Worm (Caenorhabditis elegans) whole organism, early embryonic: ENCODE results near the gene rund-1.

Experiments used
- B0310.2 ChIP-seq: sonication (generic microtip); optimal IDR thresholded peaks from 2 replicates; lab custom pipeline; 2016; ENCODE audit warnings: mild to moderate bottlenecking, missing genetic modification characterization, missing compliant biosample characterization
- F13C5.2 ChIP-seq: sonication (generic microtip); optimal IDR thresholded peaks from 2 replicates; lab custom pipeline; 2017; ENCODE audit warnings: mild to moderate bottlenecking, missing genetic modification characterization, inconsistent platforms, missing compliant biosample characterization
- aly-1 ChIP-seq: sonication (generic microtip); optimal IDR thresholded peaks from 2 replicates; lab custom pipeline; 2016; ENCODE audit warnings: missing genetic modification characterization, missing compliant biosample characterization
- ama-1 ChIP-seq: fragments of 150-350 bp; optimal IDR thresholded peaks from 2 replicates; lab custom pipeline; 2014
- ceh-13 ChIP-seq: fragments of 200-800 bp; sonication (Bioruptor generic); optimal IDR thresholded peaks from 2 replicates; lab custom pipeline; 2018; ENCODE audit warnings: mild to moderate bottlenecking, missing genetic modification characterization, missing compliant biosample characterization
- ceh-36 ChIP-seq: sonication (generic microtip); optimal IDR thresholded peaks from 2 replicates; lab custom pipeline; 2016; ENCODE audit warnings: missing genetic modification characterization, inconsistent platforms, missing compliant biosample characterization
- ets-7 ChIP-seq: sonication (generic microtip); optimal IDR thresholded peaks from 2 replicates; lab custom pipeline; 2016; ENCODE audit warnings: missing genotype, missing genetic modification characterization, missing compliant biosample characterization
- flt-1 ChIP-seq: fragments of 200-800 bp; sonication (Bioruptor generic); IDR thresholded peaks from 2 replicates; pipeline ENCODE4 v1.3.6; 2022; ENCODE audit warnings: missing genetic modification characterization, missing compliant biosample characterization
- hmbx-1 ChIP-seq: sonication (generic microtip); optimal IDR thresholded peaks from 2 replicates; lab custom pipeline; 2016; ENCODE audit warnings: mild to moderate bottlenecking, missing genetic modification characterization, missing compliant biosample characterization
- hmg-4 ChIP-seq: fragments of 200-800 bp; sonication (Bioruptor generic); optimal IDR thresholded peaks from 2 replicates; lab custom pipeline; 2018; ENCODE audit warnings: mild to moderate bottlenecking, missing genetic modification characterization, missing compliant biosample characterization
- hnd-1 ChIP-seq: sonication (generic microtip); optimal IDR thresholded peaks from 2 replicates; lab custom pipeline; 2016; ENCODE audit warnings: missing genetic modification characterization, missing compliant biosample characterization
- pes-1 ChIP-seq: fragments of 200-800 bp; sonication (Bioruptor generic); IDR thresholded peaks from 2 replicates; pipeline ENCODE4 v1.3.6; 2022; ENCODE audit warnings: missing genetic modification reagents, missing genetic modification characterization, missing compliant biosample characterization
- scrt-1 ChIP-seq: fragments of 200-800 bp; sonication (Bioruptor generic); IDR thresholded peaks from 2 replicates; pipeline ENCODE4 v1.3.6; 2022; ENCODE audit warnings: missing genetic modification characterization, missing compliant biosample characterization
- sea-1 ChIP-seq: fragments of 200-800 bp; sonication (Bioruptor generic); conservative IDR thresholded peaks from 2 replicates; pipeline ENCODE4 v1.3.6; 2022; ENCODE audit warnings: missing genetic modification characterization, missing compliant biosample characterization
- tbx-11 ChIP-seq: fragments of 200-800 bp; sonication (Bioruptor generic); IDR thresholded peaks from 2 replicates; pipeline ENCODE4 v1.3.6; 2022; ENCODE audit warnings: missing genetic modification characterization, missing compliant biosample characterization
- tbx-37 ChIP-seq: fragments of 200-800 bp; sonication (Bioruptor generic); conservative IDR thresholded peaks from 2 replicates; pipeline ENCODE4 v1.3.6; 2022; ENCODE audit warnings: missing genetic modification reagents, missing genetic modification characterization, missing compliant biosample characterization
- tra-4 ChIP-seq: sonication (generic microtip); optimal IDR thresholded peaks from 2 replicates; lab custom pipeline; 2017; ENCODE audit warnings: missing genetic modification characterization, missing compliant biosample characterization

Gene rund-1

DNA sequence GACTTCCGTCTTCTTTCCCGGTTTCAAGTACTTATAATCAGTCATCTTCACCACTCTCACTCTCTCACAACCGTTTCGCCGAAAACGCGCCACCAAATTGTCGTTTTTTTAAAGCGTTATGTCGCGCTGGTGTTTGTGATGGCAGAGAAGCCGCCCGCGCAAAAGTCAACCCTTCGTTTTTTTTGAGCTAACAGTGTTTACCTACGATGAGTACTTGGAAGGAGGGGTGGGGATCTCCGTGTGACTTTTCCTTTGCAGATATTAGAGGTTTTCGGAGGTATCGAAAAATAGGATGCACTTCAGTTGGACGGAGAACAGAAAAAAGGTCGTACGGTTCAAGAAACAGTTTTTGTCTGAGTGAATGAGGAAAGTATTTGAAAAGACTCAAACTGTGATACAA, 43.8 kb downstream of the rund-1 start:
- TF ChIP-seq ets-7 (no peak), hnd-1 (no peak), pes-1 (GFP tag; lab: Robert Waterston, UW) (no peak), F13C5.2 (tag; lab: Kevin White, UChicago) (no peak), tbx-37 (no peak), flt-1 (GFP tag; lab: Robert Waterston, UW) (no peak), tra-4 (no peak), hmbx-1 (tag; lab: Kevin White, UChicago) (no peak), sea-1 (GFP tag; lab: Robert Waterston, UW) (no peak), scrt-1 (no peak), ama-1 (lab: Kevin White, UChicago) (no peak)

DNA sequence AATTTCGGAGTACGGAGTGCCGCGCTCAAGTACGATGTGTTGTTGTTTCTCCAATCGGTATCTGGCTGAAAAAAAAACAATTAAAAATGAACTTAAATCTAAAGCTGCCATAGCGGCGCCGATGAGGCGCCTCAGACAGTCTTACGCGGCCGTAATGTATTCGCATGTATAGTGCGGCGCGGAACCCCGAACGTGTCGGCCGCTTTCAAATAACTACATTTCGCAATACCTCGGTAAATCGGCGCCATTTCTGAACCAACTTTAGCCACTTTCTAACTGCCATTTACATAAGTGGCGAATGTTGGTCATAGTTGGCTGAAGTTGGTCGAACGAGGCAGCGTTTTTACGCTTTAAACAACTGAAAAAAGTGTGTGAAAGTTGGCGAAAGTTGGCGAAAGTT, 48.8 kb downstream of the rund-1 start:
- TF ChIP-seq ets-7 (no peak), flt-1 (GFP tag; lab: Robert Waterston, UW) (no peak)

DNA sequence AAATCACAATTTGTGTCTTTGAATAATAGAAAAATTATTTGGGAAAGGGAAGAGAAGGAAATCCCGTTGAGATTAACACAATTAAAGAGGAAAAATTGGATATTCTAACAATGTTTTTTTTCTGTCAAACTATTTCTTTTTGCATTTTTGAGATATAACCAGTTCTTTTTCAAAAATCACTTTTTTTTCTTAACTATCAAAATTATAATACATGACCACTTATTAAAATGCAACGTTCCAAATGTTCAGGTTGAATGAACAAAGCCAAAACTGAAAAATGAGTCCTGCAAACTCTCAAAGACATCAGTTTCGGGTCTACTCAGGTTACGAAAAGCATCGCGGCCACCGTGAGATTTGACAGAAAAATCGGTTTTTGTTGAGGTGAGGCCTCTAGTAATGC, 52.0 kb downstream of the rund-1 start:
- TF ChIP-seq flt-1 (GFP tag; lab: Robert Waterston, UW) (no peak), F13C5.2 (tag; lab: Kevin White, UChicago) (no peak), tra-4 (no peak), hnd-1 (no peak), ceh-13 (no peak), pes-1 (GFP tag; lab: Robert Waterston, UW) (no peak), tbx-11 (GFP tag; lab: Robert Waterston, UW) (no peak), sea-1 (GFP tag; lab: Robert Waterston, UW) (no peak), ama-1 (lab: Kevin White, UChicago) (no peak), hmbx-1 (tag; lab: Kevin White, UChicago) (no peak), aly-1 (tag; lab: Kevin White, UChicago) (no peak), scrt-1 (no peak), ets-7 (no peak), tbx-37 (no peak), hmg-4 (GFP tag; lab: Kevin White, UChicago) (no peak), B0310.2 (tag; lab: Kevin White, UChicago) (no peak), ceh-36 (tag; lab: Kevin White, UChicago) (no peak)
